Worm (Caenorhabditis elegans) whole organism, late embryonic: Measurements from ENCODE around the gene grl-28.

Source experiments
- C38D4.7 ChIP-seq: fragments of 200-800 bp; sonication (Bioruptor generic); optimal IDR thresholded peaks from 2 replicates; lab custom pipeline; 2018; ENCODE audit warnings: mild to moderate bottlenecking, missing genetic modification characterization, moderate library complexity, missing compliant biosample characterization
- F13H6.1 ChIP-seq: sonication (generic microtip); optimal IDR thresholded peaks from 2 replicates; lab custom pipeline; 2016; ENCODE audit warnings: missing genetic modification characterization, missing compliant biosample characterization
- K02D7.2 ChIP-seq: sonication (generic microtip); optimal IDR thresholded peaks from 2 replicates; lab custom pipeline; 2017; ENCODE audit warnings: mild to moderate bottlenecking, missing genetic modification characterization, missing compliant biosample characterization
- ama-1 ChIP-seq: fragments of 150-350 bp; optimal IDR thresholded peaks from 2 replicates; lab custom pipeline; 2014
- dve-1 ChIP-seq: sonication (generic microtip); optimal IDR thresholded peaks from 2 replicates; lab custom pipeline; 2017; ENCODE audit warnings: antibody characterized with exemption, mild to moderate bottlenecking, missing genetic modification characterization, missing compliant biosample characterization
- ets-4 ChIP-seq: sonication (generic microtip); optimal IDR thresholded peaks from 2 replicates; lab custom pipeline; 2016; ENCODE audit warnings: missing genetic modification characterization, missing compliant biosample characterization
- fkh-10 ChIP-seq: fragments of 150-350 bp; optimal IDR thresholded peaks from 2 replicates; lab custom pipeline; 2014; ENCODE audit warnings: missing biosample characterization, missing genetic modification reagents, missing genetic modification characterization
- nfya-1 ChIP-seq: sonication (generic microtip); optimal IDR thresholded peaks from 2 replicates; lab custom pipeline; 2017; ENCODE audit warnings: missing genetic modification characterization, mild to moderate bottlenecking, missing compliant biosample characterization, antibody characterized with exemption, moderate library complexity
- nhr-11 ChIP-seq: fragments of 150-350 bp; optimal IDR thresholded peaks from 2 replicates; lab custom pipeline; 2014; ENCODE audit warnings: missing biosample characterization, missing genetic modification characterization
- npax-4 ChIP-seq: sonication (generic microtip); optimal IDR thresholded peaks from 2 replicates; lab custom pipeline; 2016; ENCODE audit warnings: missing genetic modification characterization, missing compliant biosample characterization
- pag-3 ChIP-seq: sonication (generic microtip); optimal IDR thresholded peaks from 2 replicates; lab custom pipeline; 2016; ENCODE audit warnings: missing compliant biosample characterization, missing genetic modification characterization, borderline replicate concordance
- pha-4 ChIP-seq: fragments of 150-350 bp; optimal IDR thresholded peaks from 2 replicates; lab custom pipeline; 2018; ENCODE audit warnings: missing biosample characterization, missing genetic modification reagents, missing genetic modification characterization
- pqm-1 ChIP-seq: sonication (generic microtip); optimal IDR thresholded peaks from 2 replicates; lab custom pipeline; 2016; ENCODE audit warnings: missing genetic modification characterization, missing compliant biosample characterization

DNA sequence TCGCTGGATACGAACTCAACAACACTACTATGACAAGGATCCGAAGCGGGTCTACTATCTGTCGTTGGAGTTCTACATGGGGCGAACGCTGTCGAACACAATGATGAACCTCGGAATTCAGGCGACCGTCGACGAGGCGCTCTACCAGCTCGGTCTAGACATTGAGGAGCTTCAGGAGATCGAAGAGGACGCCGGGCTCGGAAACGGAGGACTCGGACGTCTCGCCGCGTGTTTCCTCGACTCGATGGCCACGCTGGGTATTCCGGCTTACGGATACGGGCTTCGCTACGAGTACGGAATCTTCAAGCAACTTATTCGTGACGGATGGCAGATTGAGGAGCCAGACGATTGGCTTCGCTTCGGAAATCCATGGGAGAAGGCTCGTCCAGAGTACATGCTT is 30.0 kb upstream of the grl-28 start:
- TF ChIP-seq dve-1 (tag; lab: Kevin White, UChicago) = no peak
- no peak for TF ChIP-seq nfya-1
- TF ChIP-seq fkh-10 (GFP tag; lab: Kevin White, UChicago) = no peak
- no peak for TF ChIP-seq ama-1 (lab: Kevin White, UChicago)
- no peak for TF ChIP-seq pqm-1 (tag; lab: Kevin White, UChicago)
- no peak for TF ChIP-seq pha-4 (tag; lab: Kevin White, UChicago)
- TF ChIP-seq pag-3 = no peak
- TF ChIP-seq ets-4 = no peak
- TF ChIP-seq npax-4 = no peak
- TF ChIP-seq C38D4.7 (GFP tag; lab: Kevin White, UChicago) = no peak
- no peak for TF ChIP-seq nhr-11 (tag; lab: Kevin White, UChicago)
- TF ChIP-seq F13H6.1 (tag; lab: Kevin White, UChicago) = no peak
- no peak for TF ChIP-seq K02D7.2
